Worm (Caenorhabditis elegans) whole organism, L4 larva: ENCODE data around the gene cosa-1.

Source experiments
- ctbp-1 ChIP-seq: fragments of 200-800 bp; sonication (Bioruptor generic); IDR thresholded peaks from 2 replicates; pipeline ENCODE4 v1.3.6; 2022; ENCODE audit warnings: missing genetic modification reagents, missing genetic modification characterization, missing compliant biosample characterization
- daf-19 ChIP-seq: fragments of 200-800 bp; sonication (Bioruptor generic); conservative IDR thresholded peaks from 2 replicates; pipeline ENCODE4 v1.3.6; 2022; ENCODE audit warnings: missing genetic modification characterization, missing compliant biosample characterization
- pqm-1 ChIP-seq: sonication (generic microtip); optimal IDR thresholded peaks from 2 replicates; lab custom pipeline; 2017; ENCODE audit warnings: missing biosample characterization, missing genetic modification characterization
- zip-2 ChIP-seq: fragments of 150-350 bp; optimal IDR thresholded peaks from 2 replicates; lab custom pipeline; 2014; ENCODE audit warnings: missing biosample characterization, missing genetic modification characterization
- ztf-11 ChIP-seq: fragments of 150-350 bp; optimal IDR thresholded peaks from 2 replicates; lab custom pipeline; 2014; ENCODE audit warnings: missing biosample characterization, missing genetic modification characterization

ce11 chrIII:2724992-2725220 lies 1.0 kb upstream of the cosa-1 start, which contains the start of gene Y71H2AM.11:
- TF ChIP-seq daf-19 (GFP tag; lab: Robert Waterston, UW) (no peak), ztf-11 (no peak), pqm-1 (tag; lab: Kevin White, UChicago) (no peak), ctbp-1 (no peak), zip-2 (tag; lab: Kevin White, UChicago) (no peak)
